Worm (Caenorhabditis elegans): ENCODE data around the gene spp-3.

spp-3 gene

DNA sequence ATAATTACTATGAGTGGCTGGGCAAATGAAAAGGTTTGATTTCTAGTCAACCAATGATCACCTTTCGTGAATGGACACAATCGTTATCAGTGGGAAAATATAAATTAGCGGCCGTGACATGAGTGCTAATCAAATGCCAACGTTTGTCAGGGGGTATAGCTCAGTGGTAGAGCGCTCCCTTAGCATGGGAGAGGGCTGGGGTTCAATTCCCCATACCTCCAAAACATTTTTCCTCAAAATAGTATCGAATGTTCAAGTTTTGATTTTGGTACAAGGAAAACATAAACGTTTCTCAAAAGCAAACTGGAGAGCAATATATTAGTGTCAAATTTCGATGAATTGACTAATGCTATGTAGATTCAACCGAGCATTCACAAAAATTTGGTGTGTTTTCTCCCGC lies 8.5 kb upstream of the spp-3 start:
- no peak for TF ChIP-seq cog-1 (tag; optimal IDR thresholded peaks at IDR 0.05)
- TF ChIP-seq ref-1 (GFP tag; conservative IDR thresholded peaks at IDR 0.05): 0 out of 2 replicates have a peak, but pooled peaks have one; percentile 52
- no peak for TF ChIP-seq ztf-29 (GFP tag; IDR thresholded peaks at IDR 0.05)
- TF ChIP-seq ztf-23 (GFP tag; IDR thresholded peaks at IDR 0.05): peak; percentile 56; the same call in 1 of the 2 replicates
- peak; percentile 65; the same call in 1 of the 2 replicates for TF ChIP-seq tab-1 (GFP tag; IDR thresholded peaks at IDR 0.05)
- TF ChIP-seq flt-1 (GFP tag; IDR thresholded peaks at IDR 0.05): no peak

DNA sequence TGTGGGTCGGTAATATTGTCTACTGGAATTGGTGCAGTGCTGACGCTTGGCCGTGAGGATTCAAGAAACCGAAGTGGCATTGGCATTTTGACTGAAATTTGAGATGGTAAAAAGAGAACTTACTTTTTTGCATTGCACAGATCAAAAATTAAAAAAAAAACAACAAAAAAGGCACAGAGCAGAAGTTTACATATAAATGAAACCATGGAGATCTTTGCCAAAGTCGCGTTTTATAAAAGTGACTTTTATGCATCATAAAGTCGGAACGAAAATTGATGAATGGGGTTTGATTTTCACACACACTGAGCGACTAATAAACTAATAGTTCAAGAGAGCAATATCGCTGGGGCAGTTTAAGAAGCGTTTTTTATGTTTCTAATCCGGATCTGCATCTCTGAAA lies 7.2 kb upstream of the spp-3 start, which contains the start of gene T08A9.13:
Gene T08A9.13 (minus strand): TSS at position 101 of the 400 bp plus-strand sequence.
- TF ChIP-seq ztf-29 (GFP tag; IDR thresholded peaks at IDR 0.05): no peak
- TF ChIP-seq ztf-23 (GFP tag; IDR thresholded peaks at IDR 0.05): no peak
- no peak for TF ChIP-seq cog-1 (tag; optimal IDR thresholded peaks at IDR 0.05)
- TF ChIP-seq ref-1 (GFP tag; conservative IDR thresholded peaks at IDR 0.05): no peak
- no peak for TF ChIP-seq tab-1 (GFP tag; IDR thresholded peaks at IDR 0.05)
- no peak for TF ChIP-seq flt-1 (GFP tag; IDR thresholded peaks at IDR 0.05)
- no peak for TF ChIP-seq klf-2 (GFP tag; conservative IDR thresholded peaks at IDR 0.05)
- TF ChIP-seq T22C8.4 (GFP tag; IDR thresholded peaks at IDR 0.05): no peak
- no peak for TF ChIP-seq med-1 (GFP tag; optimal IDR thresholded peaks at IDR 0.05; ENCODE audit: insufficient read depth)

DNA sequence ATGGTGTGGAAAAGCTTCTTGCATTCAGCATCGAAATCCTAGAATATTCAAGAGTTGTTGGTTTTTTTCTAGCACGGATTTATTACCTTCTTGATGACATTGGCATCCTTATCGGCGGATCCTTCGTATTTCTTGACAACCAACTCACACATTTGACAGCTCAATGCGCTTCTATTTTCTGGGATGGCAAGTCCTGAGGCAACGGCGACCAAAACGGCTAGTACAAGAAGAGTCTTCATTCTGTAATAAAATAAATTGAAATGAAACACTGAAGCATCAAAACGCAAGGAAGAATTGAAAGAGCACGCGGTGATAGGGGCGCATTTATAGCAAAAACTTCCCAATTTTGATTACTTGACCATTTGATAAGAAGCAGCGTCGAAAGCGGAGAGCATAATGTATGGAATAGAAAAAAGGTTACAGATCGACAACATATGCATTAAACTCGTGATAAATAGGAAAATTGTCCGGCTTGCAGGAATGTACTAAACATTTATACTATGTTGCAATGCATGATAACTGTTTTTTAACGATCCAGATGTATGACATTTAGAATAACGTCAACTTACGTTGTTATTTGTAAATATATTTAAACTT lies 5.1 kb upstream of the spp-3 start, which contains the start of gene spp-5:
Gene spp-5 (minus strand): TSS at position 240 of the 597 bp plus-strand sequence.
- TF ChIP-seq T22C8.4 (GFP tag; IDR thresholded peaks at IDR 0.05) (no peak), cog-1 (tag; optimal IDR thresholded peaks at IDR 0.05) (no peak), ztf-29 (GFP tag; IDR thresholded peaks at IDR 0.05) (no peak), med-1 (GFP tag; optimal IDR thresholded peaks at IDR 0.05; ENCODE audit: insufficient read depth) (no peak), ztf-23 (GFP tag; IDR thresholded peaks at IDR 0.05) (no peak), ref-1 (GFP tag; conservative IDR thresholded peaks at IDR 0.05) (no peak), tab-1 (GFP tag; IDR thresholded peaks at IDR 0.05) (no peak), klf-2 (GFP tag; conservative IDR thresholded peaks at IDR 0.05) (no peak), flt-1 (GFP tag; IDR thresholded peaks at IDR 0.05) (no peak)

DNA sequence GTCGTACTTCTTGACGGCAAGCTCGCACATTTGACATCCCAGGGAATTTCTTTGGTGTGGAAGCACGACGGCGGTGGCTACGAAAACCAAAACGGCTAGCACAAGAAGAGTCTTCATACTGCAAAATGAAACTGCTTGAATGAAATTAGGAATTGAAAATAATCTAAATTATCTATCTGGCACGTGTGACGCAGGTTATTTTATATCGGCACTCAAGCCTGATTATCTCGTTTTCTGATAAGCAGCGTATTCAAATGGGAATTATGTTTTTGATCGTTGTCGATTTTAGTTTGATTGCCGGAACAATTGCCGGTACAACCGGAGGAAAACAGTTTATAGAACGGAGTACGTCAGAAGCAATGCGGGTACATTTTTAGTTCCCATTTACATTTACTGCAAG lies 3.5 kb upstream of the spp-3 start, which contains the start of gene spp-4:
Gene spp-4 (minus strand): TSS at position 118 of the 400 bp plus-strand sequence.
- TF ChIP-seq ztf-23 (GFP tag; IDR thresholded peaks at IDR 0.05): no peak

DNA sequence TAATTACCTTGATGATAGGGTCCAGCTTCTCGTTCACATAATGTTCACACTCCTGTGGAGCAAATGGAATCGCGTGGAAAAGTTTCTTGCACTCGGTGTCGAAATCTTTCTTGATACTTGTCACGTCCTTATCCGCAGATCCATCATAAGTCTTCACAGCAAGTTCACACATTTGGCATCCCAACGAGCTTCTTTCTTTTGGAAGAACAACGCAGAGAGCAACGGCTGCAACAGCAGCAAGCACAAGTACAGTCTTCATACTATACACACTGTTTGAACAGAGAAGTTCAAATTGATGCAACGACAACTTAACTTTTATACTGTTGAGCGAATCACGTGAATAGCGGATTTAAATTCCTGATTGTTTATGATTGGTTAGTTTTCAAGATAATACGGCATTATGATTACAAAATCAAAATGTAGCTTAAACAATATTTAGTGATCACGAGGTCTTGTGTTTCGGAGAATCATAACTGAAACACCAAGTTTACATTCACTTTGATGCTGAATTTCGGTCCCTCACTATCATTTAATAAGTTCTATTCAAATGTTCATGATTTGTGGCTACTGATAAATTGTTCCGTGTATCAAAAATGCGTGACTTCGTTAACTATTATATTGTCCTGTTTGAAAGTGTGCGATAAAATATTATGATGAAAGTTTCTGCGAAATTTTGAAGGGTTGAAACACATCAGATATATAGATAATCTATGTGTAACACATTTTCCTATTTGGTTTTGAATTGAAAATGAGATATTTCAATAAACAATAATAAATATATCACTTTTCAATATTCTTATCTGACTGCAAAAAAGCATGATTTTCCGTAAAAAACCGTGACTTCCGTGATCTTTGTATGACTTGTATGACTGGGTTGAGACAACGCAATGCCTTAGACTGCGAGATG lies 1.6 kb upstream of the spp-3 start, which contains the start of the genes spp-2 and spp-6:
Gene spp-2 (minus strand): TSS at position 334 of the 907 bp plus-strand sequence.
Gene spp-6 (plus strand): TSS at position 857 of the 907 bp plus-strand sequence.
- TF ChIP-seq cog-1 (tag; optimal IDR thresholded peaks at IDR 0.05) (no peak), ref-1 (GFP tag; conservative IDR thresholded peaks at IDR 0.05) (no peak), tab-1 (GFP tag; IDR thresholded peaks at IDR 0.05) (no peak), flt-1 (GFP tag; IDR thresholded peaks at IDR 0.05) (no peak), klf-2 (GFP tag; conservative IDR thresholded peaks at IDR 0.05) (no peak), med-1 (GFP tag; optimal IDR thresholded peaks at IDR 0.05; ENCODE audit: insufficient read depth) (no peak), ztf-29 (GFP tag; IDR thresholded peaks at IDR 0.05) (no peak), ztf-23 (GFP tag; IDR thresholded peaks at IDR 0.05) (no peak), T22C8.4 (GFP tag; IDR thresholded peaks at IDR 0.05) (no peak)

DNA sequence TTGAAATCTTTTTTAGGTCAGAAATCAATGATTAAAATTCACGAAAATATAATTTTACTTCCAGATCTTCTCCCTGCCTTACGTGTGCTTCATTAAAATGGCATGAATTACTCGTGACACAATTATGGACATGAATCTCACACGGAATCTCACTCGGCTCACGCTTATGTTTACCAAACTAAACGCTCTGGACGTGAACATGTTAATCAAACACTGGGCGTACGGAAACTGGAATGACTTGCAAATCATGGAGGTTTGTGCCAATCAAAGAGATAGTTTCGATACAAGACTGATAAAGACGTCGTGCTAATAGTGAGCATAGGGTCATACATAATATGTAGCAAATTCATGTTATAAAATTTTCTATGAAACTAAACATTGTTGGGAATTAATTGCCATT lies 589 bp downstream of the spp-3 start:
- no peak for TF ChIP-seq med-1 (GFP tag; optimal IDR thresholded peaks at IDR 0.05; ENCODE audit: insufficient read depth)
- TF ChIP-seq klf-2 (GFP tag; conservative IDR thresholded peaks at IDR 0.05): no peak
- TF ChIP-seq ztf-23 (GFP tag; IDR thresholded peaks at IDR 0.05): no peak
- TF ChIP-seq tab-1 (GFP tag; IDR thresholded peaks at IDR 0.05): no peak
- TF ChIP-seq ref-1 (GFP tag; conservative IDR thresholded peaks at IDR 0.05): no peak
- no peak for TF ChIP-seq T22C8.4 (GFP tag; IDR thresholded peaks at IDR 0.05)
- TF ChIP-seq ztf-29 (GFP tag; IDR thresholded peaks at IDR 0.05): no peak

DNA sequence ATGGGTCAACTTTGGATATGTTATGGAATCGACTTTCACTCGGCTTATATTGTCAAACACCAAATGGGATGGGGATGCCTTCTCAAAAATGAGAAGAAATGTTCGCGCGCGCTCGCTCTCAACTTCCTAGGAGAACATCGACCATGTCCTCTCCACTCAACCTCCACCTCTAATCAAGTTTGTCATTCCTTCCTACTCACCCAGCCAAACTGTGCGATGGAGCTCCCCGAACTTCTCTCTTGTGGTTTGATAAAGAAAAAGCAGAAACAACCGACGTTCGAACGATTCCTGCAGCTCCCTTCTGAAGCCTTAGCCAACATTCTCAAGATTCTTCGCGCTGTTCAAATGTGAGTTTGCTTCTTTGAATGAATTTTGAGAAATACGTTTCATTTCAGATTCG lies 1.9 kb downstream of the spp-3 start:
- TF ChIP-seq klf-2 (GFP tag; conservative IDR thresholded peaks at IDR 0.05) (no peak), T22C8.4 (GFP tag; IDR thresholded peaks at IDR 0.05) (no peak), med-1 (GFP tag; optimal IDR thresholded peaks at IDR 0.05; ENCODE audit: insufficient read depth) (no peak), ztf-29 (GFP tag; IDR thresholded peaks at IDR 0.05) (no peak), cog-1 (tag; optimal IDR thresholded peaks at IDR 0.05) (no peak), tab-1 (GFP tag; IDR thresholded peaks at IDR 0.05) (no peak), flt-1 (GFP tag; IDR thresholded peaks at IDR 0.05) (no peak), ref-1 (GFP tag; conservative IDR thresholded peaks at IDR 0.05) (no peak), ztf-23 (GFP tag; IDR thresholded peaks at IDR 0.05) (no peak)

DNA sequence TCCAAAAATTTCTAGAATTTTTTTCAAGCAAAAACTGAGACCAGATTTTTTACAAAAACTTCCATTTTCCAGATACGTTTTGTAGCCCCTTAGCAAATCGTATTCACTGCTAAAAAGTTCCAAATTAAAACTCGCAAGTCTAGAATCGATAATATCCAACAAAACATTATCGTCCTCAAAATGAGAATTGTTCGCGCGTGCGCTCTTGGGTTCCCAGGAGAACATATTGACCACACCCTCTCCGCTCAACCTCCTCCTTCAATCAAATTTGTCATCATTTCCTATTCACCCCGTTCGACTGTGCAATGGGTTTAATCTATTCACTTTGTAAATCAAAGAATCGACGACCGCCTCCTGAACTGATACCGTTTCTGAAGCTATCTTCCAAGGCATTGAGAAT lies 3.3 kb downstream of the spp-3 start:
- TF ChIP-seq flt-1 (GFP tag; IDR thresholded peaks at IDR 0.05) (no peak), ztf-29 (GFP tag; IDR thresholded peaks at IDR 0.05) (no peak), cog-1 (tag; optimal IDR thresholded peaks at IDR 0.05) (no peak)

DNA sequence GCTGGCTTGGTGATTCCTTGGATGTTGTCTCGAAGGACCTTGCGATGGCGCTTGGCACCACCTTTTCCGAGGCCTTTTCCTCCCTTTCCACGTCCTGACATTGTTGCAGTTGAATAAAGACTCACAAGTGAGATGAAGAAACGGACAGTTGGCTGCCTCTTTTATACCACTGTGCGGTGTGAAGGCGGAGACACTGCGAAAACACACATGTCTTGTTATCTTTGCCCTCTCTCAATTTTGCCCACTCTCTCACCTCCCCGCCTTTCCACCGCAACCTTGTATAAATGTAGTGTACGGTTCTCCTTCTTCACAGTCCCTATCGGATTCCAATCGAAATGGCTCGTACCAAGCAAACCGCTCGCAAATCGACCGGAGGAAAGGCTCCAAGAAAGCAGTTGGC lies 5.4 kb downstream of the spp-3 start, which contains the start of the genes his-38 and his-40:
Gene his-38 (minus strand): TSS at position 101 of the 400 bp plus-strand sequence.
Gene his-40 (plus strand): TSS at position 336 of the 400 bp plus-strand sequence.
- TF ChIP-seq flt-1 (GFP tag; IDR thresholded peaks at IDR 0.05) (peak; percentile 67; the same call in 1 of the 2 replicates), ref-1 (GFP tag; conservative IDR thresholded peaks at IDR 0.05) (no peak)

DNA sequence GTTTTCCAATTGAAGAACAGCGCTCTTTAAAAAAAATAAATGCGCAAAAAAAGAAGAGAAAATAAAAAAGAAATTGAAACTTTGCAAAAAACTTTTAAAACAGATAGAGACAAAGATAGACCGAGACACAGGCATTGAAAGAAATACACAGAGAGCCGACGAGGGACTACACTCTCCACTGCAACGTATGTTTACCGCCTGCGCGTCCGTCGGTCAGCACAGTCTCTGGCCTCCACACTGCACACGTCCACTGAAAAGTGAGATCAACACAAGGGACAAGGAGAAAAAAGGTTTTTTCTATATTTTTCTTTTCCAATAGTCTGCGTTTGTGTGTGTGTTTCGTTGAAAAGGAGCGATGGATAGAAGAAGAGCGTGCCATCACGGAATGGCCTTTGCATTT lies 8.7 kb downstream of the spp-3 start:
- no peak for TF ChIP-seq ztf-29 (GFP tag; IDR thresholded peaks at IDR 0.05)
- TF ChIP-seq ref-1 (GFP tag; conservative IDR thresholded peaks at IDR 0.05): no peak
- no peak for TF ChIP-seq ztf-23 (GFP tag; IDR thresholded peaks at IDR 0.05)
- TF ChIP-seq med-1 (GFP tag; optimal IDR thresholded peaks at IDR 0.05; ENCODE audit: insufficient read depth): no peak
- no peak for TF ChIP-seq klf-2 (GFP tag; conservative IDR thresholded peaks at IDR 0.05)
- no peak for TF ChIP-seq flt-1 (GFP tag; IDR thresholded peaks at IDR 0.05)
- no peak for TF ChIP-seq tab-1 (GFP tag; IDR thresholded peaks at IDR 0.05)
- no peak for TF ChIP-seq cog-1 (tag; optimal IDR thresholded peaks at IDR 0.05)
- no peak for TF ChIP-seq T22C8.4 (GFP tag; IDR thresholded peaks at IDR 0.05)

Data from whole organism, midembryonic.